Worm (Caenorhabditis elegans): Measurements from ENCODE around the gene T12D8.10.

T12D8.10 gene

DNA sequence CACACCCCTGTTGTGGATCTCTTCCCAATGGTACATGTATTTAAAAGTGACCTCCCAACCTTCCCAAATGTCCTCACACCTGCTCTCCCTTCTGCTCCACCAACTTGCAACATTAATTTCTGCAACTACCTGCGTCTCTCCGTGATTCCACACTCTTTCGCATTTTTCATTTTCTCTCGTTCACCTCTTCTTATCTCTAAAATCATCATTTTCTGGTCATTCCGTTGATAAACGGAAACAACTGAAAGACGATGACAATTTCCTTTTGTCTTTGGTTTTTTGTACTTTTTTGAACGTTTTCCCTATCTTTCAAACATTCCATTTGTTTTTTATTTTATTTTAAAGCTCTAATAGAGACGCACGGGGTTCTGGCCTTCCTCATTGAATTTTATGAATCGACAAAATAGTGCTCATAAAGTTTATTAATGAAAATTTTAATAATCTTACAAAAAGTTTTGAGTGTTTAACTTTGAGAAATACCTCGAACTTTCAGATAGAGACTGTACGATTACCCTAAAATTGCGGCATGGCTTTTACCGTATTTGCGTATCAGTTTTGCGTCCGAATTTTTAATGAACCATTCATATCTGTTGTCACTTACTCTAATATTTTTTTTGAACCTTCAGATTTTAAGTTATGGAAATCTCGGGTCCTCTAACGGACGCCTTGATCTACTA is 30.7 kb upstream of the T12D8.10 start, which contains the start of gene aqp-11 (continued):
- TF ChIP-seq fkh-4 (tag; optimal IDR thresholded peaks at IDR 0.05; ENCODE audit: borderline replicate concordance) (no peak), skn-1 (tag; optimal IDR thresholded peaks at IDR 0.05) (peak; percentile 96), sox-4 (tag; optimal IDR thresholded peaks at IDR 0.05) (no peak), pag-3 (tag; optimal IDR thresholded peaks at IDR 0.05; ENCODE audit: borderline replicate concordance, insufficient read depth) (no peak), nhr-71 (tag; optimal IDR thresholded peaks at IDR 0.05) (no peak), nhr-84 (tag; optimal IDR thresholded peaks at IDR 0.05) (no peak), ets-5 (GFP tag; IDR thresholded peaks at IDR 0.05) (no peak), pqm-1 (tag; optimal IDR thresholded peaks at IDR 0.05) (no peak), irx-1 (tag; optimal IDR thresholded peaks at IDR 0.05) (no peak), nhr-47 (tag; optimal IDR thresholded peaks at IDR 0.05) (no peak), aly-2 (tag; optimal IDR thresholded peaks at IDR 0.05) (no peak), unc-30 (tag; optimal IDR thresholded peaks at IDR 0.05) (no peak), lin-35 (GFP tag; optimal IDR thresholded peaks at IDR 0.05) (peak in 1 of 2 experiments; percentile 38), mab-9 (GFP tag; IDR thresholded peaks at IDR 0.05) (no peak), nhr-19 (GFP tag; conservative IDR thresholded peaks at IDR 0.05) (no peak), mdl-1 (tag; optimal IDR thresholded peaks at IDR 0.05) (no peak), lin-39 (tag; optimal IDR thresholded peaks at IDR 0.05) (no peak), unc-86 (tag; optimal IDR thresholded peaks at IDR 0.05) (no peak), ceh-82 (tag; optimal IDR thresholded peaks at IDR 0.05) (no peak), sptf-1 (tag; optimal IDR thresholded peaks at IDR 0.05) (no peak)

DNA sequence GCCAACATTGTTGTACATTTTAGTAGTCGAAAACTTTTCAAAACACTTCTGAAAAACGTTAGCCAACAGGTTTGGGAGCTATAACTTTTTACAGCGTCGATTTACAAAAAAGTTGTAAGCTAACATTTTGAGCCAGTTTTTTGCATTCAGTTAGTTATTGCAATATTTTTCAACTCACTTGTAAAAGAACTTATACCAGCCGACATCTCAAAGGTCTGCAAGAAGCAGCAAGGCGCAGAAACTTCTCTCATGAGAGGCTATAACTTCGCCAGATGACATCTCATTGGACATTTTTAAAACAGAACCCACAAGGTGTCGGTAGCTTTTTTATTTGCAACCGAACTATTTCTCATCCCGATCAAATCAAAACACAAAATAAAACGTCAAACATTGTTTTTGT is 27.4 kb upstream of the T12D8.10 start:
- no peak for TF ChIP-seq efl-1 (optimal IDR thresholded peaks at IDR 0.05)
- TF ChIP-seq efl-1 (GFP tag; optimal IDR thresholded peaks at IDR 0.05 in 1 of 2), result peak in 1 of 2 experiments; percentile 15
- no peak for TF ChIP-seq aly-2 (tag; optimal IDR thresholded peaks at IDR 0.05)
- no peak for TF ChIP-seq snpc-4 (tag; optimal IDR thresholded peaks at IDR 0.05)
- TF ChIP-seq mep-1 (tag; optimal IDR thresholded peaks at IDR 0.05), result no peak
- TF ChIP-seq C34B4.2 (tag; optimal IDR thresholded peaks at IDR 0.05), result no peak
- no peak for TF ChIP-seq tlp-1 (tag; optimal IDR thresholded peaks at IDR 0.05)
- no peak for TF ChIP-seq efl-3 (GFP tag; optimal IDR thresholded peaks at IDR 0.05)

DNA sequence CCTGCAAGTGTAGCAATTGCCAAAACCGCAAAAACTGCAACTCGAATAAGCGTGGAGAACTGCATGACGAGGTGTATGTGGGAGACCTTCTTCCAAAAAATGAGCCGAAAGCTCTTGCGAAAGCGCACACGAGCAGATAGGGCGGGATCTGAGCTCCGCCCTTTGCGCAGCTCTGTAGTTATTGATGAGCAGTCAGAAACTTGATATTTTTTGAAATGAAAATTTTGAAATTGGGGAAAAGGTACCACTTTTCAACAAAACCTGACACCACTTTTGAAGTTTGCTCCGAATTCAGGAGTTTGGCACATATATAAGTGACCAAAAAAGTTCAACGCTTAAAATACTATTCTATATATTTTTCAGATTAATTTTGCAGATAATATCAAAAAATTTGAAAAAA is 25.6 kb upstream of the T12D8.10 start, which contains the start of gene flp-15:
flp-15 (minus strand) TSS at position 101 of the 400 bp plus-strand sequence.
- TF ChIP-seq efl-1 (optimal IDR thresholded peaks at IDR 0.05) (no peak), efl-1 (GFP tag; optimal IDR thresholded peaks at IDR 0.05 in 1 of 2) (peak in 1 of 2 experiments; percentile 37), ceh-8 (GFP tag; optimal IDR thresholded peaks at IDR 0.05) (no peak)

DNA sequence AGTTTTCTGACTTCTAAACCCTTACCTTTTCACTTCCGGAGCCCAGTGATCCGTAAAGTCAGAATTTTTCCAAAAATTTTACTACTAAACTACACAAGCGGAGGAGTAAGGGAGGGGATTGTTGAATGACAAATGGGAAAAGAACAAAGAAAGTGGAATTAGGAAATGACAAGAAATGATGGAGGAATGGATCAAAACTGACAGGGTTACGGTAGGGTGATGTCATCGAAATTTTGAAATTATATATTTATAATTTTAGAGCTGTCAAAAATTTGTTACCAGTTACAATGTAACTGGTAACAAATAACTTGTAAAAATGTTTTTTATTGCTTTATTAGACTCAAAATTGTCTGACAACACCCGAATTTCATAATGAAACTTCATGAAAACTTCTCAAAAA is 24.3 kb upstream of the T12D8.10 start:
- TF ChIP-seq ama-1 (optimal IDR thresholded peaks at IDR 0.05) (no peak), lsy-2 (tag; optimal IDR thresholded peaks at IDR 0.05) (peak in 1 of 2 experiments; percentile 25), ceh-63 (GFP tag; optimal IDR thresholded peaks at IDR 0.05) (no peak)

DNA sequence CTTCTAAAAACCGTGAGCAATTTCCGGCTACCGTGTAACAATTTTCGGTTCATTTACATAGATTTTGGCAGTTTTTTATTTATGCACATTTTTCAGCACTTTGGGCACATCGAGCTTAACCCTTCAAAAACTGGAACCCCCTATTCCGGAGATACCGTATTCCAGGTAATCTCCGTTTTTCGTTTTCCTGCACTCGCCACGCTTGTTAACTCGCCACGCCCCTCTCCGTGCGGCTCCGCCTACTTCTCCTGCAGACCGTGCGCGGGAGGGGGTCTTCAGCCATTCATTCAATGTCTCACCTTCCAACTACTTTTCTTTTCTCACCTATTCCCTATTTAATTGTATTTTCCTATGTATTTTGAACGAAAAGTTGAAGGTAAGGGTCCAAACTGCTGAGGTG is 18.0 kb upstream of the T12D8.10 start:
- peak; percentile 27 for TF ChIP-seq blmp-1 (tag; optimal IDR thresholded peaks at IDR 0.05)
- no peak for TF ChIP-seq ztf-4 (tag; optimal IDR thresholded peaks at IDR 0.05)
- TF ChIP-seq nhr-76 (tag; optimal IDR thresholded peaks at IDR 0.05), result no peak
- no peak for TF ChIP-seq dpl-1 (GFP tag; optimal IDR thresholded peaks at IDR 0.05)
- no peak for TF ChIP-seq fkh-10 (GFP tag; optimal IDR thresholded peaks at IDR 0.05)
- no peak for TF ChIP-seq unc-86 (tag; optimal IDR thresholded peaks at IDR 0.05)
- TF ChIP-seq efl-1 (optimal IDR thresholded peaks at IDR 0.05), result no peak
- TF ChIP-seq efl-1 (GFP tag; optimal IDR thresholded peaks at IDR 0.05 in 1 of 2), result peak in 1 of 2 experiments; percentile 85
- no peak for TF ChIP-seq lin-13 (GFP tag; optimal IDR thresholded peaks at IDR 0.05)
- no peak for TF ChIP-seq skn-1 (tag; optimal IDR thresholded peaks at IDR 0.05)

Measured in whole organism, L1 larva.